Worm (Caenorhabditis elegans): ENCODE results near the gene slfl-5.

DNA sequence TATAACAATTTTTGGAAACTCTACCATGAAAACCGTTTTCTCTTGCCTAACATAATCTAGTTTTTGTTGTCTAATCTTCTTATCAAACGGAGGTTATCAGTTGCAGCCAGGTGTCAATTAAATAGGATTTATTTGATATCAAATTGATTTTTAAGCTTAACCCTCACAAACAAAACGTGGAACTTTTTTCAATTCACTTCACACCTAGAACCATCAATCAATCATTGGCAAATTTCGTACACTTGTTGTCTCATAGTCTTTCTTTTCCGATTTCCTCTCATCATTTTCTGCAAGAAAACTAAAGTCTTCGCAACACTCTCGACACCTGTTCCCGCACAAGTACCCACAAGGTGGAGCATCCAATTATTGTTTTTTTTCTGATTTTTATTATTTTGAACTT is 36.2 kb downstream of the slfl-5 start:
- TF ChIP-seq him-1 (tag; optimal IDR thresholded peaks at IDR 0.05) = no peak
- no peak for TF ChIP-seq dao-5 (tag; optimal IDR thresholded peaks at IDR 0.05)
- no peak for TF ChIP-seq W03F9.2 (tag; optimal IDR thresholded peaks at IDR 0.05)

All from whole organism, L4/young adult.